Fruit fly (Drosophila melanogaster) whole organism, embryonic: ENCODE results near the gene Fie.

Experiments
- Abd-B ChIP-seq: fragments of 200-800 bp; sonication (Bioruptor generic); optimal IDR thresholded peaks from 2 replicates; lab custom pipeline; 2018; ENCODE audit warnings: missing biosample characterization, mild to moderate bottlenecking, missing genetic modification characterization, moderate library complexity
- Aef1 ChIP-seq: fragments of 200-800 bp; sonication (Bioruptor generic); IDR thresholded peaks from 3 replicates; pipeline ENCODE4 v1.3.6; 2022; ENCODE audit warnings: missing biosample characterization, missing genetic modification characterization
- CG10321 ChIP-seq: fragments of 200-800 bp; sonication (Bioruptor generic); IDR thresholded peaks from 2 replicates; pipeline ENCODE4 v1.3.6; 2022; ENCODE audit warnings: missing biosample characterization, missing genetic modification characterization
- CG10565 ChIP-seq: fragments of 200-800 bp; sonication (Bioruptor generic); optimal IDR thresholded peaks from 3 replicates; lab custom pipeline; 2016; ENCODE audit warnings: missing biosample characterization, mild to moderate bottlenecking, missing genetic modification characterization
- CG10654 ChIP-seq: fragments of 200-800 bp; sonication (Bioruptor generic); optimal IDR thresholded peaks from 2 replicates; lab custom pipeline; 2016; ENCODE audit warnings: missing biosample characterization, missing genetic modification characterization
- CG11093 ChIP-seq: fragments of 200-800 bp; sonication (Bioruptor generic); IDR thresholded peaks from 3 replicates; pipeline ENCODE4 v1.3.6; 2022; ENCODE audit warnings: missing biosample characterization, missing genetic modification characterization
- CG11723 ChIP-seq: fragments of 200-800 bp; sonication (Bioruptor generic); optimal IDR thresholded peaks from 2 replicates; lab custom pipeline; 2017; ENCODE audit warnings: missing biosample characterization, mild to moderate bottlenecking, missing genetic modification characterization
- CG12236 ChIP-seq: fragments of 200-800 bp; sonication (Bioruptor generic); optimal IDR thresholded peaks from 2 replicates; lab custom pipeline; 2016; ENCODE audit warnings: missing biosample characterization, missing genetic modification characterization
- CG13894 ChIP-seq: fragments of 200-800 bp; sonication (Bioruptor generic); optimal IDR thresholded peaks from 3 replicates; lab custom pipeline; 2018; ENCODE audit warnings: missing biosample characterization, mild to moderate bottlenecking, missing genetic modification characterization, moderate library complexity
- CG16863 ChIP-seq: fragments of 200-800 bp; sonication (Bioruptor generic); optimal IDR thresholded peaks from 3 replicates; lab custom pipeline; 2016; ENCODE audit warnings: missing biosample characterization, missing genetic modification characterization
- CG2202 ChIP-seq: fragments of 200-800 bp; sonication (Bioruptor generic); optimal IDR thresholded peaks from 2 replicates; lab custom pipeline; 2018; ENCODE audit warnings: missing biosample characterization, mild to moderate bottlenecking, missing genetic modification characterization
- CG30403 ChIP-seq: fragments of 200-800 bp; sonication (Bioruptor generic); optimal IDR thresholded peaks from 3 replicates; lab custom pipeline; 2016; ENCODE audit warnings: missing biosample characterization, missing genetic modification characterization
- CG31365 ChIP-seq: fragments of 200-800 bp; sonication (Bioruptor generic); optimal IDR thresholded peaks from 2 replicates; lab custom pipeline; 2018; ENCODE audit warnings: missing biosample characterization, mild to moderate bottlenecking, missing genetic modification characterization
- CG31441 ChIP-seq: fragments of 200-800 bp; sonication (Bioruptor generic); IDR thresholded peaks from 2 replicates; pipeline ENCODE4 v1.3.6; 2022; ENCODE audit warnings: missing biosample characterization, missing genetic modification characterization
- CG3407 ChIP-seq: fragments of 200-800 bp; sonication (Bioruptor generic); optimal IDR thresholded peaks from 2 replicates; lab custom pipeline; 2018; ENCODE audit warnings: missing biosample characterization, mild to moderate bottlenecking, missing genetic modification characterization
- CG4730 ChIP-seq: fragments of 200-800 bp; sonication (Bioruptor generic); IDR thresholded peaks from 2 replicates; pipeline ENCODE4 v1.3.6; 2022; ENCODE audit warnings: missing biosample characterization, missing genetic modification characterization
- CG4820 ChIP-seq: fragments of 200-800 bp; sonication (Bioruptor generic); optimal IDR thresholded peaks from 3 replicates; lab custom pipeline; 2016; ENCODE audit warnings: missing biosample characterization, missing genetic modification characterization
- CG7745 ChIP-seq: fragments of 200-800 bp; sonication (Bioruptor generic); optimal IDR thresholded peaks from 2 replicates; lab custom pipeline; 2018; ENCODE audit warnings: missing biosample characterization, mild to moderate bottlenecking, missing genetic modification characterization, moderate library complexity
- CG7786 ChIP-seq: fragments of 200-800 bp; sonication (Bioruptor generic); optimal IDR thresholded peaks from 2 replicates; lab custom pipeline; 2016; ENCODE audit warnings: missing biosample characterization, missing genetic modification characterization
- CG7928 ChIP-seq: fragments of 200-800 bp; sonication (Bioruptor generic); optimal IDR thresholded peaks from 2 replicates; lab custom pipeline; 2017; ENCODE audit warnings: missing biosample characterization, mild to moderate bottlenecking, missing genetic modification characterization
- CG7987 ChIP-seq: fragments of 200-800 bp; sonication (Bioruptor generic); optimal IDR thresholded peaks from 2 replicates; lab custom pipeline; 2018; ENCODE audit warnings: missing biosample characterization, mild to moderate bottlenecking, missing genetic modification characterization, moderate library complexity
- CG8359 ChIP-seq: fragments of 200-800 bp; sonication (Bioruptor generic); optimal IDR thresholded peaks from 2 replicates; lab custom pipeline; 2017; ENCODE audit warnings: missing biosample characterization, mild to moderate bottlenecking, missing genetic modification characterization, borderline replicate concordance
- CG9817 ChIP-seq: fragments of 200-800 bp; sonication (Bioruptor generic); optimal IDR thresholded peaks from 2 replicates; lab custom pipeline; 2018; ENCODE audit warnings: missing biosample characterization, mild to moderate bottlenecking, missing genetic modification characterization, moderate library complexity
- CG9876 ChIP-seq: fragments of 200-800 bp; sonication (Bioruptor generic); optimal IDR thresholded peaks from 2 replicates; lab custom pipeline; 2016; ENCODE audit warnings: missing biosample characterization, missing genetic modification characterization
- GATAe ChIP-seq: fragments of 200-800 bp; sonication (Bioruptor generic); conservative IDR thresholded peaks from 2 replicates; pipeline ENCODE4 v1.3.6; 2022; ENCODE audit warnings: missing biosample characterization, missing genetic modification characterization
- Gug ChIP-seq: fragments of 200-800 bp; sonication (Bioruptor generic); IDR thresholded peaks from 4 replicates; pipeline ENCODE4 v1.3.6; 2022; ENCODE audit warnings: missing biosample characterization, missing genetic modification characterization
- HLH4C ChIP-seq: fragments of 200-800 bp; sonication (Bioruptor generic); IDR thresholded peaks from 3 replicates; pipeline ENCODE4 v1.3.6; 2022; ENCODE audit warnings: missing biosample characterization, missing genetic modification characterization; ENCODE audit not compliant: partially characterized antibody
- HmgZ ChIP-seq: fragments of 200-800 bp; sonication (Bioruptor generic); optimal IDR thresholded peaks from 2 replicates; lab custom pipeline; 2018; ENCODE audit warnings: missing biosample characterization, mild to moderate bottlenecking, missing genetic modification characterization
- Spps ChIP-seq: fragments of 200-800 bp; sonication (Bioruptor generic); optimal IDR thresholded peaks from 2 replicates; lab custom pipeline; 2018; ENCODE audit warnings: missing biosample characterization, mild to moderate bottlenecking, missing genetic modification characterization
- Sry-δ ChIP-seq: fragments of 200-800 bp; sonication (Bioruptor generic); optimal IDR thresholded peaks from 2 replicates; lab custom pipeline; 2016; ENCODE audit warnings: missing biosample characterization, missing genetic modification characterization
- ac ChIP-seq: fragments of 200-800 bp; sonication (Bioruptor generic); optimal IDR thresholded peaks from 3 replicates; lab custom pipeline; 2017; ENCODE audit warnings: missing biosample characterization, mild to moderate bottlenecking, missing genetic modification characterization
- ap ChIP-seq: fragments of 200-800 bp; sonication (Bioruptor generic); IDR thresholded peaks from 2 replicates; pipeline ENCODE4 v1.3.6; 2022; ENCODE audit warnings: missing biosample characterization, missing genetic modification characterization
- ci ChIP-seq: fragments of 200-800 bp; sonication (Bioruptor generic); IDR thresholded peaks from 3 replicates; pipeline ENCODE4 v1.3.6; 2022; ENCODE audit warnings: missing biosample characterization, missing genetic modification characterization
- crc ChIP-seq: fragments of 200-800 bp; sonication (Bioruptor generic); optimal IDR thresholded peaks from 2 replicates; lab custom pipeline; 2016; ENCODE audit warnings: missing biosample characterization, missing genetic modification characterization
- dati ChIP-seq: fragments of 200-800 bp; sonication (Bioruptor generic); IDR thresholded peaks from 2 replicates; pipeline ENCODE4 v1.3.6; 2022; ENCODE audit warnings: missing biosample characterization, missing genetic modification characterization
- dmrt11E ChIP-seq: fragments of 200-800 bp; sonication (Bioruptor generic); optimal IDR thresholded peaks from 3 replicates; lab custom pipeline; 2018; ENCODE audit warnings: missing biosample characterization, mild to moderate bottlenecking, missing genetic modification characterization, moderate library complexity
- emc ChIP-seq: fragments of 200-800 bp; sonication (Bioruptor generic); optimal IDR thresholded peaks from 2 replicates; lab custom pipeline; 2016; ENCODE audit warnings: missing biosample characterization, missing genetic modification characterization
- eyg ChIP-seq: fragments of 200-800 bp; sonication (Bioruptor generic); optimal IDR thresholded peaks from 3 replicates; lab custom pipeline; 2016; ENCODE audit warnings: missing biosample characterization, missing genetic modification characterization
- grau ChIP-seq: fragments of 200-800 bp; optimal IDR thresholded peaks from 3 replicates; lab custom pipeline; 2019; ENCODE audit warnings: missing biosample characterization, mild to moderate bottlenecking, missing genetic modification characterization, moderate library complexity
- jigr1 ChIP-seq: fragments of 200-800 bp; sonication (Bioruptor generic); IDR thresholded peaks from 3 replicates; pipeline ENCODE4 v1.3.6; 2022; ENCODE audit warnings: missing biosample characterization, missing genetic modification characterization
- kay ChIP-seq: fragments of 200-800 bp; sonication (Bioruptor generic); optimal IDR thresholded peaks from 2 replicates; lab custom pipeline; 2016; ENCODE audit warnings: missing biosample characterization, missing genetic modification characterization
- lbe ChIP-seq: fragments of 200-800 bp; sonication (Bioruptor generic); optimal IDR thresholded peaks from 2 replicates; lab custom pipeline; 2016; ENCODE audit warnings: missing biosample characterization, mild to moderate bottlenecking, missing genetic modification characterization
- luna ChIP-seq: fragments of 200-800 bp; sonication (Bioruptor generic); optimal IDR thresholded peaks from 2 replicates; lab custom pipeline; 2016; ENCODE audit warnings: missing biosample characterization, missing genetic modification characterization
- pzg ChIP-seq: fragments of 200-800 bp; sonication (Bioruptor generic); optimal IDR thresholded peaks from 3 replicates; lab custom pipeline; 2018; ENCODE audit warnings: missing biosample characterization, mild to moderate bottlenecking, missing genetic modification characterization, moderate library complexity
- schlank ChIP-seq: fragments of 200-800 bp; sonication (Bioruptor generic); optimal IDR thresholded peaks from 2 replicates; lab custom pipeline; 2018; ENCODE audit warnings: missing biosample characterization, mild to moderate bottlenecking, missing genetic modification characterization
- sens ChIP-seq: fragments of 200-800 bp; sonication (Bioruptor generic); peaks from one replicate; lab custom pipeline; 2016; ENCODE audit warnings: missing biosample characterization, missing genetic modification characterization
- seq ChIP-seq: fragments of 200-800 bp; sonication (Bioruptor generic); IDR thresholded peaks from 2 replicates; pipeline ENCODE4 v1.3.6; 2022; ENCODE audit warnings: missing biosample characterization, missing genetic modification characterization
- slbo ChIP-seq: fragments of 200-800 bp; sonication (Bioruptor generic); IDR thresholded peaks from 2 replicates; pipeline ENCODE4 v1.3.6; 2022; ENCODE audit warnings: missing biosample characterization, missing genetic modification characterization
- sqz ChIP-seq: fragments of 200-800 bp; sonication (Bioruptor generic); optimal IDR thresholded peaks from 3 replicates; lab custom pipeline; 2018; ENCODE audit warnings: missing biosample characterization, mild to moderate bottlenecking, missing genetic modification characterization
- stwl ChIP-seq: fragments of 200-800 bp; sonication (Bioruptor generic); optimal IDR thresholded peaks from 3 replicates; lab custom pipeline; 2018; ENCODE audit warnings: missing biosample characterization, mild to moderate bottlenecking, missing genetic modification characterization, moderate library complexity
- trem ChIP-seq: fragments of 200-800 bp; optimal IDR thresholded peaks from 3 replicates; lab custom pipeline; 2019; ENCODE audit warnings: missing biosample characterization, mild to moderate bottlenecking, missing genetic modification characterization, moderate library complexity
- zfh2 ChIP-seq: fragments of 200-800 bp; sonication (Bioruptor generic); optimal IDR thresholded peaks from 2 replicates; lab custom pipeline; 2016; ENCODE audit warnings: missing biosample characterization, missing genetic modification characterization

Fie gene

dm6 chr3L:3898978-3899377 lies 6.6 kb downstream of the Fie start, which contains the start of gene Ccz1 (continued):
- peak; percentile 53 for TF ChIP-seq CG12236 (GFP tag; lab: Kevin White, UChicago)
- peak; percentile 76 for TF ChIP-seq kay
- TF ChIP-seq CG13894 (tag; lab: Kevin White, UChicago): no peak
- TF ChIP-seq pzg: peak; percentile 62
- TF ChIP-seq ci (GFP tag; lab: Robert Waterston, UW): no peak
- TF ChIP-seq CG16863 (GFP tag; lab: Kevin White, UChicago): peak; percentile 53
- peak; percentile 7 for TF ChIP-seq ac (GFP tag; lab: Kevin White, UChicago)
- TF ChIP-seq luna: peak; percentile 41
- peak; percentile 47 for TF ChIP-seq grau (tag; lab: Kevin White, UChicago)
- TF ChIP-seq CG4730 (GFP tag; lab: Robert Waterston, UW): no peak
- peak; percentile 28; the same call in 1 of the 4 replicates for TF ChIP-seq Gug
- TF ChIP-seq CG10565 (GFP tag; lab: Kevin White, UChicago): no peak
- peak; percentile 52 for TF ChIP-seq Sry-δ (GFP tag; lab: Kevin White, UChicago)
- TF ChIP-seq CG2202 (tag; lab: Kevin White, UChicago): peak; percentile 46
- TF ChIP-seq seq (GFP tag; lab: Robert Waterston, UW): no peak
- TF ChIP-seq dati: no peak
- no peak for TF ChIP-seq HLH4C (GFP tag; lab: Robert Waterston, UW)
- peak; percentile 9 for TF ChIP-seq Abd-B (GFP tag; lab: Kevin White, UChicago)
- TF ChIP-seq CG11093 (GFP tag; lab: Robert Waterston, UW): peak; percentile 33; the same call in 1 of the 3 replicates
- TF ChIP-seq CG31365: no peak
- peak; percentile 79 for TF ChIP-seq HmgZ (tag; lab: Kevin White, UChicago)
- TF ChIP-seq CG30403 (GFP tag; lab: Kevin White, UChicago): peak; percentile 59
- peak; percentile 24 for TF ChIP-seq Spps
- peak; percentile 69 for TF ChIP-seq lbe
- TF ChIP-seq CG7928 (GFP tag; lab: Kevin White, UChicago): peak; percentile 87
- TF ChIP-seq CG3407 (GFP tag; lab: Kevin White, UChicago): peak; percentile 74
- peak; percentile 79 for TF ChIP-seq CG7987
- TF ChIP-seq slbo: no peak
- TF ChIP-seq eyg: peak; percentile 69
- TF ChIP-seq Aef1 (GFP tag; lab: Robert Waterston, UW): no peak
- peak; percentile 45 for TF ChIP-seq dmrt11E (tag; lab: Kevin White, UChicago)
- no peak for TF ChIP-seq GATAe (GFP tag; lab: Robert Waterston, UW)
- peak; percentile 6 for TF ChIP-seq CG11723 (GFP tag; lab: Kevin White, UChicago)
- TF ChIP-seq CG10321 (GFP tag; lab: Robert Waterston, UW): no peak
- TF ChIP-seq CG9817 (tag; lab: Kevin White, UChicago): peak; percentile 52
- peak; percentile 90 for TF ChIP-seq sens
- peak; percentile 26 for TF ChIP-seq crc (GFP tag; lab: Kevin White, UChicago)
- TF ChIP-seq stwl: peak; percentile 70
- TF ChIP-seq ap (GFP tag; lab: Robert Waterston, UW): no peak
- no peak for TF ChIP-seq CG31441
- TF ChIP-seq CG4820: peak; percentile 58
- TF ChIP-seq jigr1 (GFP tag; lab: Robert Waterston, UW): no peak
- no peak for TF ChIP-seq CG7745 (tag; lab: Kevin White, UChicago)
- TF ChIP-seq emc (GFP tag; lab: Kevin White, UChicago): peak; percentile 49
- peak; percentile 66 for TF ChIP-seq CG9876 (GFP tag; lab: Kevin White, UChicago)
- peak; percentile 56 for TF ChIP-seq sqz (GFP tag; lab: Kevin White, UChicago)
- TF ChIP-seq zfh2 (GFP tag; lab: Kevin White, UChicago): peak; percentile 57
- TF ChIP-seq trem: peak; percentile 58
- TF ChIP-seq schlank (tag; lab: Kevin White, UChicago): peak; percentile 58
- peak; percentile 61 for TF ChIP-seq CG7786 (GFP tag; lab: Kevin White, UChicago)
- TF ChIP-seq CG8359: no peak
- TF ChIP-seq CG10654: peak; percentile 68
